Fruit fly (Drosophila melanogaster): Measurements from ENCODE around the gene Mulk.

Mulk gene

DNA sequence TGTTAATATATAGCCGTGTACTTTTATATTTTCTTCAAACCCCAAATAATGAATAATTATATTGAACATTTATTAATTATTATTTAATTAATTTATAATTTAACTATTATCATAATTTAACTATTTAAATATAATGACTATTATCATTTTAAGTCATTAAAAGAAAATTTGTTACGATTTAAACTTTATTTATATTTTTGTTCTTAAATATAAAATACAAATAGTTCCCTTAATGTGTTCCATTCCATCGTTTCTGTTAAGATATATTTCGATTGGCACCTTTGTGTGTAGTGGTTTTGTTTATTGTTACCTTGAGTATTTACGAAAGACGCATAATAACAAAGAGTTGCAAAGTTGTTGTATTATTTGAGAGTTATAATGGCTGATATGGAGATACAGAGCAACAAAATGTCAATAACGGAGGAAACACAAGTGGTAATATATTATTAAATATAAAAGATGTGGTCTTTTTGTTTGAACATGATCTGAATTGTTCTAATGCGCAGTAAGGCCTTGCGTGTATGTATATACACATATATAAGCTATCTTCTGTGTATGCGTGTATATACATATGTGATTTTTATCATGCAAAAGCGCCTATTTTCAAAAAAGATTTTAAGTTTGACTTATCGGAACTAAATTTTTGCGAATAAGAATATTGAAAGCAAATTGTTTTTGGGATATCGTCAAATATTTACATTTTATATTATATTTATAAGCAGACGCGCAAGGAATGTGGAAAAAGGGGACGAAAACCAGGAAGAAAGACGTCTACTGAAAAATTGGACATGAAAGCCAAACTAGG, 5.8 kb upstream of the Mulk start, which contains the start of gene REPTOR-BP (continued):
- TF ChIP-seq CG12071 (GFP tag; optimal IDR thresholded peaks at IDR 0.05) (no peak), CG10431 (GFP tag; optimal IDR thresholded peaks at IDR 0.05) (no peak), fru (optimal IDR thresholded peaks at IDR 0.05) (no peak), br (optimal IDR thresholded peaks at IDR 0.05) (no peak), sens (GFP tag) (peak; percentile 59), CG14667 (GFP tag; IDR thresholded peaks at IDR 0.05) (no peak), NC2α (GFP tag; optimal IDR thresholded peaks at IDR 0.05) (no peak), CG11695 (GFP tag; IDR thresholded peaks at IDR 0.05) (no peak), CG17829 (tag; optimal IDR thresholded peaks at IDR 0.05) (no peak), pfk (GFP tag; optimal IDR thresholded peaks at IDR 0.05) (peak; percentile 89), Ssrp (tag; optimal IDR thresholded peaks at IDR 0.05) (no peak), corto (GFP tag; optimal IDR thresholded peaks at IDR 0.05) (peak; percentile 76), Pdp1 (GFP tag; optimal IDR thresholded peaks at IDR 0.05) (peak in 1 of 2 experiments; percentile 18), CG17361 (GFP tag; IDR thresholded peaks at IDR 0.05) (peak; percentile 22; the same call in 1 of the 3 replicates), zfh1 (GFP tag; IDR thresholded peaks at IDR 0.05) (no peak), E2f2 (GFP tag; IDR thresholded peaks at IDR 0.05) (peak; percentile 58), tin (GFP tag; optimal IDR thresholded peaks at IDR 0.05) (no peak), CG9727 (GFP tag; optimal IDR thresholded peaks at IDR 0.05) (no peak), YL-1 (GFP tag; optimal IDR thresholded peaks at IDR 0.05) (peak; percentile 76), CG13424 (tag; optimal IDR thresholded peaks at IDR 0.05) (no peak), CG13624 (GFP tag; optimal IDR thresholded peaks at IDR 0.05) (peak; percentile 82), wor (GFP tag; IDR thresholded peaks at IDR 0.05) (no peak), CG17912 (GFP tag; optimal IDR thresholded peaks at IDR 0.05) (no peak), eve (GFP tag; optimal IDR thresholded peaks at IDR 0.05) (peak in 1 of 2 experiments; percentile 44), CG9797 (GFP tag; optimal IDR thresholded peaks at IDR 0.05) (no peak), sd (tag; optimal IDR thresholded peaks at IDR 0.05) (no peak), CG10654 (GFP tag; optimal IDR thresholded peaks at IDR 0.05) (no peak), abd-A (tag; optimal IDR thresholded peaks at IDR 0.05) (no peak), sug (tag; optimal IDR thresholded peaks at IDR 0.05) (no peak), CG1603 (tag; optimal IDR thresholded peaks at IDR 0.05) (peak; percentile 99), stwl (tag; optimal IDR thresholded peaks at IDR 0.05) (no peak), CG14860 (GFP tag; IDR thresholded peaks at IDR 0.05; ENCODE audit: partially characterized antibody) (no peak), sima (GFP tag; optimal IDR thresholded peaks at IDR 0.05) (no peak), fu2 (GFP tag; optimal IDR thresholded peaks at IDR 0.05) (no peak), tgo (GFP tag; IDR thresholded peaks at IDR 0.05) (no peak), Taf1 (GFP tag; IDR thresholded peaks at IDR 0.05) (no peak), CG3407 (GFP tag; optimal IDR thresholded peaks at IDR 0.05) (no peak), en (GFP tag; optimal IDR thresholded peaks at IDR 0.05) (no peak), nmo (GFP tag; optimal IDR thresholded peaks at IDR 0.05) (no peak), Dp (GFP tag; optimal IDR thresholded peaks at IDR 0.05) (peak; percentile 41), ssp (GFP tag; IDR thresholded peaks at IDR 0.05) (no peak), CG6854 (GFP tag; optimal IDR thresholded peaks at IDR 0.05) (no peak), dmrt99B (tag; optimal IDR thresholded peaks at IDR 0.05) (no peak), HLH4C (GFP tag; IDR thresholded peaks at IDR 0.05; ENCODE audit: partially characterized antibody) (no peak), wek (GFP tag; optimal IDR thresholded peaks at IDR 0.05) (peak; percentile 47), CG32772 (GFP tag; IDR thresholded peaks at IDR 0.05) (no peak), CG7556 (GFP tag; optimal IDR thresholded peaks at IDR 0.05) (no peak), CG31388 (GFP tag; optimal IDR thresholded peaks at IDR 0.05) (no peak), CG1024 (GFP tag; IDR thresholded peaks at IDR 0.05) (peak; percentile 28; the same call in 1 of the 2 replicates), CHES-1-like (GFP tag; optimal IDR thresholded peaks at IDR 0.05) (no peak), CG32767 (GFP tag; IDR thresholded peaks at IDR 0.05) (peak; percentile 53; the same call in 1 of the 2 replicates)

All from whole organism, embryonic.